Fruit fly (Drosophila melanogaster) whole organism: ENCODE measurements around the gene COX8.

Experiments used
- CG8478 ChIP-seq: fragments of >200 bp; optimal IDR thresholded peaks from 2 replicates; lab custom pipeline; 2018; ENCODE audit warnings: inconsistent platforms
- Dll ChIP-seq: fragments of >200 bp; optimal IDR thresholded peaks from 2 replicates; lab custom pipeline; 2017
- EcR ChIP-seq, 2 experiments: fragments of >200 bp; optimal IDR thresholded peaks; 2 replicates each; lab custom pipeline; 2017; ENCODE audit warnings: missing biosample characterization in 2 of 2, missing genetic modification characterization in 2 of 2, missing genetic modification reagents in 2 of 2
- pan ChIP-seq: fragments of >200 bp; optimal IDR thresholded peaks from 2 replicates; lab custom pipeline; 2017
- psq ChIP-seq: fragments of >200 bp; optimal IDR thresholded peaks from 2 replicates; lab custom pipeline; 2017
- usp ChIP-seq: fragments of >200 bp; optimal IDR thresholded peaks from 2 replicates; lab custom pipeline; 2017; ENCODE audit warnings: missing biosample characterization, missing genetic modification characterization, mixed read lengths

The COX8 gene

dm6 chr3L:21518345-21518744 lies 20.9 kb downstream of the COX8 start:
- no peak for TF ChIP-seq pan (lab: Kevin White, UChicago)
- no peak for TF ChIP-seq CG8478 (lab: Kevin White, UChicago)
- no peak for TF ChIP-seq usp (GFP tag; lab: Kevin White, UChicago)
- no peak for TF ChIP-seq psq (lab: Kevin White, UChicago)
- no peak for TF ChIP-seq Dll
- no peak for TF ChIP-seq EcR (GFP tag; optimal IDR thresholded peaks at IDR 0.05; lab: Kevin White, UChicago)

- TF ChIP-seq usp (GFP tag; lab: Kevin White, UChicago) (no peak), Dll (no peak), pan (lab: Kevin White, UChicago) (no peak), psq (lab: Kevin White, UChicago) (no peak), EcR (GFP tag; optimal IDR thresholded peaks at IDR 0.05; lab: Kevin White, UChicago) (no peak), CG8478 (lab: Kevin White, UChicago) (no peak)
These were observed 22.5 kb downstream of the COX8 start for dm6 chr3L:21516716-21517266.

dm6 chr3L:21515823-21516715 lies 23.2 kb downstream of the COX8 start, which contains the start of the genes SAK and Cdk12:
Gene SAK, minus strand, starts transcription at chr3L:21515887.
Gene Cdk12, plus strand, starts transcription at chr3L:21516306.
- TF ChIP-seq EcR (GFP tag; optimal IDR thresholded peaks at IDR 0.05; lab: Kevin White, UChicago): no peak
- no peak for TF ChIP-seq Dll
- no peak for TF ChIP-seq psq (lab: Kevin White, UChicago)
- no peak for TF ChIP-seq pan (lab: Kevin White, UChicago)
- TF ChIP-seq CG8478 (lab: Kevin White, UChicago): no peak
- no peak for TF ChIP-seq usp (GFP tag; lab: Kevin White, UChicago)

dm6 chr3L:21509488-21510122 lies 29.6 kb downstream of the COX8 start:
- no peak for TF ChIP-seq usp (GFP tag; lab: Kevin White, UChicago)
- no peak for TF ChIP-seq psq (lab: Kevin White, UChicago)
- no peak for TF ChIP-seq CG8478 (lab: Kevin White, UChicago)
- no peak for TF ChIP-seq Dll
- no peak for TF ChIP-seq EcR (GFP tag; optimal IDR thresholded peaks at IDR 0.05; lab: Kevin White, UChicago)
- TF ChIP-seq pan (lab: Kevin White, UChicago): no peak

DNA sequence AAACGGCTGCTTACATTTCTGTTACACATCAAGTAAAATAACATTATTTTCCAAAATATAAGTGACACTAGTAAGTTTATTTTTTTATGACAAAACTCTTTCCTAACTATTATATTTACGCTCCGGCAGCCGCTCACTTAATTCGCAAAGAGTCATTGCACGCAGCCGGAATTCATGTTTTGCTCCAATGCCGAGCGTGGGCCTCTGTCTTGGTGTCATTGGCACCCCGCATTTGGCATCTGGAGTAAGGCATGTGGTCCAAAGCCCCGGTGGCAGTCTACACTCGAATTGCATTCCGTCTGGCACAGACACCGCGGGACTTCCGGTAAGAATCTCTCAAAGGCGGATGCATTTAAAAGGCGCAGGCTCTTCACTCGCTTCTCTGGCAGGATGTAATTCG lies 30.6 kb downstream of the COX8 start:
- TF ChIP-seq CG8478 (lab: Kevin White, UChicago): no peak
- peak in 1 of 2 experiments; percentile 57 for TF ChIP-seq EcR (GFP tag; optimal IDR thresholded peaks at IDR 0.05; lab: Kevin White, UChicago)
- no peak for TF ChIP-seq psq (lab: Kevin White, UChicago)

DNA sequence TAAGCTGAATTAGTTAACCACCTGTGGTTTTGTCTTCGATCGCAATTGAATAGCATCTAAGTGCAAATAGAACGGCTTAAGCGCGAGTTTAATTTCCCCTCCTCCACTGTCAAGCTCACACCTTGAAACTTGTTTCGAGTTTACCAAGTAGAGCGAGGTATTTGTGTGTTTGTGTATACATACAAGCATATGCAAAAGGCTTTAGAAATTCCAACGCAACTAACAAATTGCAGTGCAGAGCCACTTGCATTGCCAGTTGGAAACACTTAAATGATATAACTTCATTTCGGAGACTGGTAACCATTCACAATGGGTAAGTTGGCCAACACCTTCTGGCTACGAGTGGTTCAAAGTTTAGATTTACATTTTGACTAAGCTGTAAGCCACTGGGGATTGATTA lies 31.3 kb downstream of the COX8 start:
- no peak for TF ChIP-seq EcR (GFP tag; optimal IDR thresholded peaks at IDR 0.05; lab: Kevin White, UChicago)
- peak; percentile 7 for TF ChIP-seq pan (lab: Kevin White, UChicago)
- TF ChIP-seq psq (lab: Kevin White, UChicago): no peak
- no peak for TF ChIP-seq CG8478 (lab: Kevin White, UChicago)
- TF ChIP-seq Dll: no peak

DNA sequence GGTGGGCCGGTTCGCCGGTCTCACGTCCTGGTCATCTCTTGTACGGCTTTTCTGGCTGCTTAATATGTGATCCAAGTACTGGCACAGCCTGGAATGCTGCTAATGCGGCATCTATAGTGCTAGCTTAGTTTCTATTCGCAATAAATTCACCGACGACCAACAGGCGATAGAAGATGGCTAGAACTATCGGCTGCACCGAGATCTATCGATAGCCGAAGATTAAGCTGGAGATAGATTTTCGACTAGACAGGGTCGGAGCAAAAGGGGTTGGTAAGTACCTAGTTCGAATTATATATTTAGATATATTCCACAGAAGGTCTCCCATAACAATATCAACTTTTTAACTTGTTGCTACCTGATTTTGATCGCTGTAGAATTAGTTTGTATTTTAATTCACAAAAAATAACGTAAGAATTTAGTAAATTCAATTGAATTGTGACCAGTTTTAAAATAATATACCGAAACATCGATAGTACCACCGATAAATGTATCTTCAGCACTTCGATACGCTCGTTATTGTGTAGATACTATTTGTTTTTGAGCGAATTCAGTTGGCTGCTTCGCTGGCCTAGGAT lies 31.8 kb downstream of the COX8 start, which contains the start of the genes Glg1 and M6:
TSS of gene Glg1 (minus strand) at position 185 of the 575 bp plus-strand sequence.
TSS of gene M6 (plus strand) at position 499 of the 575 bp plus-strand sequence.
- no peak for TF ChIP-seq CG8478 (lab: Kevin White, UChicago)
- no peak for TF ChIP-seq usp (GFP tag; lab: Kevin White, UChicago)
- no peak for TF ChIP-seq EcR (GFP tag; optimal IDR thresholded peaks at IDR 0.05; lab: Kevin White, UChicago)
- TF ChIP-seq psq (lab: Kevin White, UChicago): no peak
- TF ChIP-seq pan (lab: Kevin White, UChicago): no peak
- TF ChIP-seq Dll: no peak

DNA sequence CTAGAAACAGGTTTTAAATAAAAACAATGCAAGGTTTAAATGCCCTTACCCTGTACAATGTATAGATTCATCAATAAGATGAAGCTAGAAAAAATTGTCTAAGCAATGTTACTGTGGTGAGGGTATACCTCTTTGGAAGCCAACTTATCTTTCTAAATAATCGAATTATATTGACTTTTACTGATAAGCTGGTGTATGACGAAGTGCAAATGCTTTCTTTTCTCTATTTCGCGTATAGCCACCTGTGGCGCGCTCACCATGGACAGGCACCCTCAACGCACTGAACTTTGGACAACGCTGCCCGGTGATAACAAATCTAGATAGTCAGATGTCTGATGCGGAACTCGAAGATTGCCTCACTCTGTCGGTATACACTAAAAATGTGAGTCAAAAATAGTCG lies 37.3 kb downstream of the COX8 start:
- TF ChIP-seq psq (lab: Kevin White, UChicago): no peak
- no peak for TF ChIP-seq pan (lab: Kevin White, UChicago)
- no peak for TF ChIP-seq Dll
- TF ChIP-seq EcR (GFP tag; optimal IDR thresholded peaks at IDR 0.05; lab: Kevin White, UChicago): no peak
- TF ChIP-seq CG8478 (lab: Kevin White, UChicago): no peak
- TF ChIP-seq usp (GFP tag; lab: Kevin White, UChicago): no peak

- no peak for TF ChIP-seq Dll
- TF ChIP-seq CG8478 (lab: Kevin White, UChicago): no peak
- no peak for TF ChIP-seq usp (GFP tag; lab: Kevin White, UChicago)
- no peak for TF ChIP-seq psq (lab: Kevin White, UChicago)
- no peak for TF ChIP-seq EcR (GFP tag; optimal IDR thresholded peaks at IDR 0.05; lab: Kevin White, UChicago)
- TF ChIP-seq pan (lab: Kevin White, UChicago): no peak
These were observed 38.1 kb downstream of the COX8 start, which contains the start of gene Est-Q for dm6 chr3L:21501172-21501571. Gene Est-Q, plus strand, starts transcription at chr3L:21501421.

DNA sequence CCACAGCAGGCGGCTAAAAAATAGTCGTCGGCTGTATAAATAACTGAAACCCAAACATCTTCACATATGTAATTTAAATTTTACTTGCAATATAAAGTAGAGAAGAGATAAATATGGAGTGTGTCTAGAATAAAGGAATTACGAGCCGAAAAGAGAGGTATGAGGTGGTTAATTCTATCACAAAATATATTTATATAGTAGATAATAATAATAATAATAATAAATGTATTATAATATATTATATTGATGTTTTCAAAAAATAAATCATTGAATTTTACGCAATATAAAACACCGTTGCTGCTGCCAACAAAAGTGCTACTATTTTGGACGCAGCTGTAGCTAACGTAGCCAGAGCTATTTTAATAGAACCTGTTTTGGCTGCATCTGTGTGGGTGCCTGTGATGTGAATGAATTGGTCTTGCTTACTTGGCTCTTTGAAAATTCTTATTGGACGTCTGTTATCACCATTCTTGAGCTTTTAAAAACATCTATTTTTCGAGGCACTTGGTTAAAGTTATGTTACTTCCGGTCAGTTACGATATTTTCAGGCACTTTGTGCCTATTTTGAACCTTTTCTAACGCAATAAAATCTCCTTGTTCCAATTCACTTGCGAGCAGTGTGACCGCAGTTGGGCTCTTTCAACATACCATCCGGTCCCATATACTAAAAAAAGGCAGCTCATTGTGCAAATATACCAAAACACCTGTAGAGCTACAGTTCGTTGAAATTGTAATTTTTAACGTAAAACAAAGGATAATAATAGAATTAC lies 42.2 kb downstream of the COX8 start, which contains the start of gene Hr78:
TSS of gene Hr78 (minus strand) at position 630 of the 770 bp plus-strand sequence.
- TF ChIP-seq EcR (GFP tag; optimal IDR thresholded peaks at IDR 0.05; lab: Kevin White, UChicago): no peak
- TF ChIP-seq CG8478 (lab: Kevin White, UChicago): no peak
- no peak for TF ChIP-seq pan (lab: Kevin White, UChicago)
- TF ChIP-seq psq (lab: Kevin White, UChicago): no peak
- TF ChIP-seq usp (GFP tag; lab: Kevin White, UChicago): no peak
- TF ChIP-seq Dll: no peak
